Fruit fly (Drosophila melanogaster): Measurements from ENCODE around the gene CG33159.
A peak's percentile ranks its signal among the peaks of the same experiment; 100 is the strongest.

Gene CG33159

DNA sequence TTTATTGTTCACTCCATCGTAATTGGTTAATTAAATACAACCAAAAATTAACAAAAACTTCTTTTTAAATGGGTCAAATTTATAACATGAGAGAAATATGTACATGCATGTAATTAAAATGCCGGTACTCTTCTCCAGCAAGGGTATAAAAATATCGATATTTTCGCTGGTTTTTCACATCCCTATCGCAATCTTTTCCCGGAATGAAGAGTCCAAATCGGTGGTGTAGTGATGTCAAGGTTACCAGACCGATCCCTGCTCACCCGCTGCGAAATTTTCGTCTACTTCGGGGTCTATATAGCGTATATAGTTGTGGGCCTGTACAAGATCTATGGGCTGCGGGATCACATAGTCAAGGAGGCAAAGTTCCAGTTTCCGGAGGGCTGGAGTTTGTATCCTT lies 42.3 kb downstream of the CG33159 start, which contains the start of gene rasp (continued):
- peak; percentile 45; the same call in 1 of the 2 replicates for TF ChIP-seq bbx (GFP tag; IDR thresholded peaks at IDR 0.05; ENCODE audit: partially characterized antibody)
- TF ChIP-seq Myb (GFP tag; optimal IDR thresholded peaks at IDR 0.05): no peak
- TF ChIP-seq unc-4 (GFP tag; IDR thresholded peaks at IDR 0.05; ENCODE audit: partially characterized antibody): peak; percentile 45
- no peak for TF ChIP-seq sens (GFP tag)
- TF ChIP-seq fd96Cb (tag; optimal IDR thresholded peaks at IDR 0.05): no peak
- TF ChIP-seq CG1603 (tag; optimal IDR thresholded peaks at IDR 0.05): peak; percentile 21
- TF ChIP-seq row (GFP tag; IDR thresholded peaks at IDR 0.05): 0 out of 3 replicates have a peak, but pooled peaks have one; percentile 16
- TF ChIP-seq Med (GFP tag): peak; percentile 44
- TF ChIP-seq Abd-B (GFP tag; optimal IDR thresholded peaks at IDR 0.05): no peak
- TF ChIP-seq CG14667 (GFP tag; IDR thresholded peaks at IDR 0.05): no peak
- no peak for TF ChIP-seq CG8388 (GFP tag; optimal IDR thresholded peaks at IDR 0.05)
- no peak for TF ChIP-seq gcm2 (GFP tag; optimal IDR thresholded peaks at IDR 0.05)
- TF ChIP-seq CG9876 (GFP tag; optimal IDR thresholded peaks at IDR 0.05): no peak
- TF ChIP-seq sc (optimal IDR thresholded peaks at IDR 0.05): no peak
- no peak for TF ChIP-seq sc (GFP tag; optimal IDR thresholded peaks at IDR 0.05)
- TF ChIP-seq cg (GFP tag; optimal IDR thresholded peaks at IDR 0.05): no peak
- no peak for TF ChIP-seq dysf (GFP tag; IDR thresholded peaks at IDR 0.05)
- no peak for TF ChIP-seq CG8089 (GFP tag; optimal IDR thresholded peaks at IDR 0.05)
- no peak for TF ChIP-seq Max (GFP tag; optimal IDR thresholded peaks at IDR 0.05)
- no peak for TF ChIP-seq B-H1 (GFP tag; IDR thresholded peaks at IDR 0.05)
- no peak for TF ChIP-seq CG10366 (GFP tag; IDR thresholded peaks at IDR 0.05)
- TF ChIP-seq cato (GFP tag; optimal IDR thresholded peaks at IDR 0.05; ENCODE audit: borderline replicate concordance): no peak
- no peak for TF ChIP-seq CG13123 (GFP tag; optimal IDR thresholded peaks at IDR 0.05)
- no peak for TF ChIP-seq CG32532 (GFP tag; IDR thresholded peaks at IDR 0.05)
- no peak for TF ChIP-seq CG6654 (GFP tag; optimal IDR thresholded peaks at IDR 0.05)
- no peak for TF ChIP-seq knrl (GFP tag; IDR thresholded peaks at IDR 0.05; ENCODE audit: partially characterized antibody)
- TF ChIP-seq CG8765 (GFP tag; IDR thresholded peaks at IDR 0.05): no peak
- TF ChIP-seq Antp (GFP tag; optimal IDR thresholded peaks at IDR 0.05): no peak
- TF ChIP-seq CG9727 (GFP tag; optimal IDR thresholded peaks at IDR 0.05): no peak
- no peak for TF ChIP-seq insv (GFP tag; optimal IDR thresholded peaks at IDR 0.05)
- no peak for TF ChIP-seq CG12391 (tag; optimal IDR thresholded peaks at IDR 0.05)
- TF ChIP-seq fru (optimal IDR thresholded peaks at IDR 0.05): no peak
- TF ChIP-seq CrebB (tag; optimal IDR thresholded peaks at IDR 0.05): no peak
- no peak for TF ChIP-seq ssp (GFP tag; IDR thresholded peaks at IDR 0.05)
- peak; percentile 56 for TF ChIP-seq Dref (GFP tag; IDR thresholded peaks at IDR 0.05)
- no peak for TF ChIP-seq CG7963 (GFP tag; IDR thresholded peaks at IDR 0.05; ENCODE audit: partially characterized antibody)
- no peak for TF ChIP-seq CG7839 (tag; optimal IDR thresholded peaks at IDR 0.05)
- TF ChIP-seq CG2129 (GFP tag; IDR thresholded peaks at IDR 0.05; ENCODE audit: partially characterized antibody): peak; percentile 47
- no peak for TF ChIP-seq lab (GFP tag; optimal IDR thresholded peaks at IDR 0.05)
- no peak for TF ChIP-seq CG6175 (GFP tag; IDR thresholded peaks at IDR 0.05)
- no peak for TF ChIP-seq CG5245 (GFP tag; optimal IDR thresholded peaks at IDR 0.05)
- no peak for TF ChIP-seq Blimp-1 (GFP tag; optimal IDR thresholded peaks at IDR 0.05)
- no peak for TF ChIP-seq Lhr (GFP tag; optimal IDR thresholded peaks at IDR 0.05)
- peak; percentile 48 for TF ChIP-seq MESR4 (GFP tag; optimal IDR thresholded peaks at IDR 0.05)
- TF ChIP-seq CkIIα-i1 (GFP tag; IDR thresholded peaks at IDR 0.05): no peak
- peak in 1 of 3 experiments; percentile 8 for TF ChIP-seq Stat92E (GFP tag; optimal IDR thresholded peaks at IDR 0.05)
- TF ChIP-seq CG7745 (tag; optimal IDR thresholded peaks at IDR 0.05): no peak
- no peak for TF ChIP-seq Hr51 (GFP tag; optimal IDR thresholded peaks at IDR 0.05)
- TF ChIP-seq Scr (GFP tag; IDR thresholded peaks at IDR 0.05; ENCODE audit: partially characterized antibody): peak; percentile 63
- TF ChIP-seq zen (tag; optimal IDR thresholded peaks at IDR 0.05): peak; percentile 10
- TF ChIP-seq CG10431 (GFP tag; optimal IDR thresholded peaks at IDR 0.05): no peak
